Worm (Caenorhabditis elegans): Measurements from ENCODE around the gene T07F8.1.

ce11 chrII:7182630-7183029 lies 34.4 kb downstream of the T07F8.1 start:
- TF ChIP-seq him-1 (tag; optimal IDR thresholded peaks at IDR 0.05) (no peak), W03F9.2 (tag; optimal IDR thresholded peaks at IDR 0.05) (no peak)
